Worm (Caenorhabditis elegans): ENCODE results near the gene nhr-17.

Gene nhr-17

ce11 chrX:12656420-12657033 is 11.1 kb downstream of the nhr-17 start:
- TF ChIP-seq nhr-76 (tag; optimal IDR thresholded peaks at IDR 0.05), result no peak
- no peak for TF ChIP-seq mls-2 (tag; optimal IDR thresholded peaks at IDR 0.05)
- no peak for TF ChIP-seq elt-1 (tag; optimal IDR thresholded peaks at IDR 0.05; ENCODE audit: borderline replicate concordance, insufficient read depth)
- TF ChIP-seq blmp-1 (tag; optimal IDR thresholded peaks at IDR 0.05), result peak; percentile 79
- TF ChIP-seq ham-2 (GFP tag; optimal IDR thresholded peaks at IDR 0.05), result peak; percentile 26
- TF ChIP-seq ztf-11 (tag; optimal IDR thresholded peaks at IDR 0.05), result no peak

ce11 chrX:12655339-12655875 is 12.2 kb downstream of the nhr-17 start:
- TF ChIP-seq ceh-39 (tag; optimal IDR thresholded peaks at IDR 0.05) (no peak), mls-2 (tag; optimal IDR thresholded peaks at IDR 0.05) (no peak), ztf-11 (tag; optimal IDR thresholded peaks at IDR 0.05) (no peak), nhr-237 (tag; optimal IDR thresholded peaks at IDR 0.05) (no peak), elt-1 (tag; optimal IDR thresholded peaks at IDR 0.05; ENCODE audit: borderline replicate concordance, insufficient read depth) (no peak), mab-5 (tag; optimal IDR thresholded peaks at IDR 0.05) (no peak), ceh-43 (GFP tag; optimal IDR thresholded peaks at IDR 0.05) (no peak), lin-13 (tag; optimal IDR thresholded peaks at IDR 0.05) (no peak), flh-1 (GFP tag; optimal IDR thresholded peaks at IDR 0.05) (no peak), pha-4 (tag; optimal IDR thresholded peaks at IDR 0.05) (no peak), ham-2 (GFP tag; optimal IDR thresholded peaks at IDR 0.05) (no peak)

ce11 chrX:12646546-12647167 is 21.0 kb downstream of the nhr-17 start, which contains the start of gene zmp-5:
zmp-5 (plus strand) TSS chrX:12647117.
- TF ChIP-seq unc-120 (tag; optimal IDR thresholded peaks at IDR 0.05; ENCODE audit: poor library complexity, severe bottlenecking) (no peak), cnd-1 (tag; optimal IDR thresholded peaks at IDR 0.05) (no peak)

- TF ChIP-seq mep-1 (tag; optimal IDR thresholded peaks at IDR 0.05) (no peak), lin-13 (tag; optimal IDR thresholded peaks at IDR 0.05) (no peak), nhr-28 (tag; optimal IDR thresholded peaks at IDR 0.05) (no peak), blmp-1 (tag; optimal IDR thresholded peaks at IDR 0.05) (no peak), ham-2 (GFP tag; optimal IDR thresholded peaks at IDR 0.05) (no peak), ceh-83 (GFP tag; optimal IDR thresholded peaks at IDR 0.05) (no peak), ces-1 (GFP tag; optimal IDR thresholded peaks at IDR 0.05) (no peak), nhr-12 (tag; optimal IDR thresholded peaks at IDR 0.05) (no peak), elt-3 (tag; optimal IDR thresholded peaks at IDR 0.05) (no peak), lsy-2 (tag; optimal IDR thresholded peaks at IDR 0.05) (no peak), ceh-39 (tag; optimal IDR thresholded peaks at IDR 0.05) (no peak), zip-8 (tag; optimal IDR thresholded peaks at IDR 0.05) (no peak), pha-4 (tag; optimal IDR thresholded peaks at IDR 0.05) (no peak), nhr-76 (tag; optimal IDR thresholded peaks at IDR 0.05) (no peak), unc-39 (tag; optimal IDR thresholded peaks at IDR 0.05) (no peak), M03D4.4 (tag; optimal IDR thresholded peaks at IDR 0.05) (no peak), flh-1 (GFP tag; optimal IDR thresholded peaks at IDR 0.05) (no peak)
Observed at ce11 chrX:12645846-12646245, 21.8 kb downstream of the nhr-17 start.

ce11 chrX:12642952-12643351 is 24.7 kb downstream of the nhr-17 start:
- TF ChIP-seq ceh-83 (GFP tag; optimal IDR thresholded peaks at IDR 0.05), result no peak
- TF ChIP-seq nhr-237 (tag; optimal IDR thresholded peaks at IDR 0.05), result no peak
- TF ChIP-seq drap-1 (GFP tag; optimal IDR thresholded peaks at IDR 0.05), result no peak
- TF ChIP-seq lin-13 (tag; optimal IDR thresholded peaks at IDR 0.05), result no peak
- TF ChIP-seq sptf-1 (tag; optimal IDR thresholded peaks at IDR 0.05), result no peak
- TF ChIP-seq ceh-43 (GFP tag; optimal IDR thresholded peaks at IDR 0.05), result no peak
- TF ChIP-seq nhr-28 (tag; optimal IDR thresholded peaks at IDR 0.05), result no peak
- no peak for TF ChIP-seq unc-62 (GFP tag; optimal IDR thresholded peaks at IDR 0.05)
- no peak for TF ChIP-seq mab-5 (tag; optimal IDR thresholded peaks at IDR 0.05)
- TF ChIP-seq hlh-1 (tag; optimal IDR thresholded peaks at IDR 0.05), result no peak
- TF ChIP-seq nhr-12 (tag; optimal IDR thresholded peaks at IDR 0.05), result no peak
- no peak for TF ChIP-seq lsy-2 (tag; optimal IDR thresholded peaks at IDR 0.05)
- no peak for TF ChIP-seq unc-120 (tag; optimal IDR thresholded peaks at IDR 0.05; ENCODE audit: poor library complexity, severe bottlenecking)
- TF ChIP-seq snpc-4 (tag; optimal IDR thresholded peaks at IDR 0.05), result no peak
- no peak for TF ChIP-seq nhr-2 (tag; optimal IDR thresholded peaks at IDR 0.05)
- no peak for TF ChIP-seq sem-2 (GFP tag; optimal IDR thresholded peaks at IDR 0.05)
- TF ChIP-seq cnd-1 (tag; optimal IDR thresholded peaks at IDR 0.05), result no peak
- no peak for TF ChIP-seq flh-1 (GFP tag; optimal IDR thresholded peaks at IDR 0.05)

Measured in whole organism, mixed stage, embryonic.